Fruit fly (Drosophila melanogaster) S2 (cell line): Measurements from ENCODE around the gene CG43291.

Experiments used
- CG8478 ChIP-seq: fragments of >200 bp; optimal IDR thresholded peaks from 2 replicates; lab custom pipeline; 2018
- CTCF ChIP-seq, 2 experiments: fragments of >200 bp; optimal IDR thresholded peaks; 2 replicates each; lab custom pipeline; 2018

DNA sequence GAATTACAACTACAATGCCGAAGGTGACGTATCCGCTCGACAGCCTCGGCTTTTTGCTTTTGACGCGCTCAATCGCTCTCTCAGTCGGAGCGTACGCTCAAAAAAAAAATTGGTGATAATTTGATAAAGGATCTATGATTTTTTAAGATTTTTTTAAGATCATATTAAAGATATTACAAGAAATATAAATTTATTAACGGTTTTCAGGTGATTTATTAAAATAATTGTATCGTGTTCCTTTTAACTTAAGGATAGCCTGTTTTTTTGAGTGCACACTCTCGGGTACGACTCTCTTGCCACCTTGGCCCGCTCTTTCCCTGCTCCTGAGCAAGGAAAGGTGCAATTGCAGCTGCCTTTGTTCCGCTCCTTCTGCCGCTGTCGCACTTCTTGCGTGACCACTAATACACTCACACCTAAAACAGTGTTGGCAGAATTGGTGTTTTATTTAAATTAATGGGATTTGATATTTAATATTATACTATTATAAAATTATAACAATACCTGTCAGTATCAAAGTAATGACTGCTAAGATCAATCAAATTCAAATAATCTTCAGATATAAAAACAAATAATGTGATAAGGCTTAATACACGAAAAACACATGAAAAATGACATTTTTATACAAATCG, 33.5 kb upstream of the CG43291 start:
- TF ChIP-seq CG8478 (lab: Kevin White, UChicago) (no peak), CTCF (optimal IDR thresholded peaks at IDR 0.05; lab: Kevin White, UChicago) (no peak)
